Worm (Caenorhabditis elegans): ENCODE results near the gene R02F2.6.

The R02F2.6 gene

ce11 chrIII:5504164-5504563, 25.4 kb upstream of the R02F2.6 start (continued):
- TF ChIP-seq lsy-2 (tag; optimal IDR thresholded peaks at IDR 0.05) = peak; percentile 54 to 60
- peak; percentile 46 for TF ChIP-seq skn-1 (tag; optimal IDR thresholded peaks at IDR 0.05)
- peak; percentile 83 for TF ChIP-seq lin-14 (GFP tag; optimal IDR thresholded peaks at IDR 0.05)
- no peak for TF ChIP-seq egl-27 (tag; optimal IDR thresholded peaks at IDR 0.05)
- no peak for TF ChIP-seq sup-37 (GFP tag; optimal IDR thresholded peaks at IDR 0.05)
- TF ChIP-seq snu-23 (GFP tag; optimal IDR thresholded peaks at IDR 0.05) = peak; percentile 77
- TF ChIP-seq lir-3 (tag; optimal IDR thresholded peaks at IDR 0.05; ENCODE audit: poor library complexity) = peak; percentile 34
- TF ChIP-seq sptf-1 (tag; optimal IDR thresholded peaks at IDR 0.05) = no peak

DNA sequence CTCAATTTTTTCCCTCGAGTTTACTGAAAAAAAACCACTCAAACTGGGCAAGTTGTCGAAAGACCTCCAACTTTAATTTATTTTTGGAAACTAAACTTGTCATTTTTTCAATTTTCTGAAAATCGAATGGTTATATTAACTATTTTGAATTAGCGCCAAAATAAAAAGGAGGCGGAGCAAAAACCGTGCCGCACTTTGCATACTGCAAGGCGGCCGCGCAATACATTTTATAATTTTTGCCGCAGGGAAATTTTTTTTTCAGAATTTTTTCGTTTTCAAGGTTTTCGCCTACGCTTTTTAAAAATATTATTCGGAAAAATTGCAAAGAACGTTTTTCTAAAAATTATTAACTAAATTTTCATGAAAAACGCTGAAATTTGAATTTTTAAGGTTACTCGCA, 24.9 kb upstream of the R02F2.6 start:
- TF ChIP-seq nhr-19 (GFP tag; conservative IDR thresholded peaks at IDR 0.05) (no peak), sptf-1 (tag; optimal IDR thresholded peaks at IDR 0.05) (no peak), snu-23 (GFP tag; optimal IDR thresholded peaks at IDR 0.05) (no peak), dpl-1 (GFP tag; optimal IDR thresholded peaks at IDR 0.05) (peak in 1 of 3 experiments; percentile 28), efl-1 (optimal IDR thresholded peaks at IDR 0.05) (no peak), efl-1 (GFP tag; optimal IDR thresholded peaks at IDR 0.05 in 1 of 2) (peak; percentile 24 to 93), egl-13 (tag; optimal IDR thresholded peaks at IDR 0.05) (no peak), hpl-2 (GFP tag; optimal IDR thresholded peaks at IDR 0.05) (no peak)

DNA sequence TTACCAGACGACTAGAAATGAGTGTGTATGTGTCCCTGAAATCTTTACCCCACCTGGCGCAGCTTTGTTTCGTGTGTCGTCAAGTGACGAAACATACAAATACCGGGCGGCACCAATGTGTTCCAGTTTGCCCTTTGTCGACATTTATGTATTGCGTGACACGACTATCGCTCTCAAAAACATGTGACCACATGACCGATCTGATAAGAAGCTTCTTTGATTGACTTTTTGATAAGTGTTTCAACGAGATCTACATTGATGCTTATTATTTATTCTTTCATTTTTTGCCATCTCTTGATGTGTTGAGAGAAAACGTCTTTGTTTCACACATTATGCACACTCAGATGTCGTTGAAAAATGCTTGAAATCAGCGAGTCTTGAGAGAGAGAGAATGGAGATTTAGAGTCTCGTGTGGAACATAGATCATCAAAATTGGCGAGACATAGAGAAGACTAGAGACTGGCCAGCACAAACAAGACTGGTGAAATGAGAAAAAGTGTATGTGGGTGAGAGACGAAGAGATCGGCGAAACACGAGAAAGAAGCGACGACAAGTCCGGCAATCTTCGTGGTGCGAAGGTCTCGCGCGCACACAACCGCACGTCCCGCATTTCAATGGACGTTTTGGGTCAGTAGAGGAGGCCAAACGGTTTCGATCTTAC, 24.3 kb upstream of the R02F2.6 start:
- no peak for TF ChIP-seq fkh-10 (GFP tag; optimal IDR thresholded peaks at IDR 0.05)
- no peak for TF ChIP-seq sptf-1 (tag; optimal IDR thresholded peaks at IDR 0.05)
- TF ChIP-seq vab-15 (tag; optimal IDR thresholded peaks at IDR 0.05) = no peak
- no peak for TF ChIP-seq nhr-47 (tag; optimal IDR thresholded peaks at IDR 0.05)
- TF ChIP-seq swsn-7 (tag; optimal IDR thresholded peaks at IDR 0.05) = peak; percentile 42
- TF ChIP-seq unc-130 (tag; optimal IDR thresholded peaks at IDR 0.05) = no peak
- peak; percentile 43 for TF ChIP-seq pax-3 (tag; optimal IDR thresholded peaks at IDR 0.05)
- no peak for TF ChIP-seq C04F5.9 (tag; optimal IDR thresholded peaks at IDR 0.05)
- no peak for TF ChIP-seq egl-13 (tag; optimal IDR thresholded peaks at IDR 0.05)
- no peak for TF ChIP-seq sox-4 (tag; optimal IDR thresholded peaks at IDR 0.05)
- TF ChIP-seq lin-35 (GFP tag; optimal IDR thresholded peaks at IDR 0.05) = peak; percentile 30 to 64
- TF ChIP-seq snu-23 (GFP tag; optimal IDR thresholded peaks at IDR 0.05) = peak; percentile 65
- no peak for TF ChIP-seq nhr-28 (tag; optimal IDR thresholded peaks at IDR 0.05)
- no peak for TF ChIP-seq nhr-84 (tag; optimal IDR thresholded peaks at IDR 0.05)
- TF ChIP-seq ces-1 (GFP tag; optimal IDR thresholded peaks at IDR 0.05) = no peak
- peak in 1 of 2 experiments; percentile 20 for TF ChIP-seq egl-27 (tag; optimal IDR thresholded peaks at IDR 0.05)
- no peak for TF ChIP-seq pqm-1 (tag; optimal IDR thresholded peaks at IDR 0.05)
- TF ChIP-seq skn-1 (tag; optimal IDR thresholded peaks at IDR 0.05) = peak; percentile 51
- TF ChIP-seq ceh-88 (GFP tag; IDR thresholded peaks at IDR 0.05) = no peak
- no peak for TF ChIP-seq fos-1 (tag; optimal IDR thresholded peaks at IDR 0.05)
- TF ChIP-seq hpl-2 (GFP tag; optimal IDR thresholded peaks at IDR 0.05) = no peak
- TF ChIP-seq ztf-4 (tag; optimal IDR thresholded peaks at IDR 0.05) = no peak
- TF ChIP-seq fkh-4 (tag; optimal IDR thresholded peaks at IDR 0.05; ENCODE audit: borderline replicate concordance) = no peak
- TF ChIP-seq hlh-17 (GFP tag; optimal IDR thresholded peaks at IDR 0.05; ENCODE audit: borderline replicate concordance) = no peak
- peak; percentile 38 for TF ChIP-seq dsc-1 (tag; optimal IDR thresholded peaks at IDR 0.05)
- TF ChIP-seq ceh-8 (GFP tag; optimal IDR thresholded peaks at IDR 0.05) = no peak
- no peak for TF ChIP-seq ztf-11 (tag; optimal IDR thresholded peaks at IDR 0.05)
- peak; percentile 45 for TF ChIP-seq zag-1 (tag; optimal IDR thresholded peaks at IDR 0.05)
- TF ChIP-seq nhr-11 (tag; optimal IDR thresholded peaks at IDR 0.05) = no peak
- no peak for TF ChIP-seq aly-2 (tag; optimal IDR thresholded peaks at IDR 0.05)
- TF ChIP-seq xbp-1 (tag; optimal IDR thresholded peaks at IDR 0.05) = peak; percentile 25
- no peak for TF ChIP-seq nhr-237 (tag; optimal IDR thresholded peaks at IDR 0.05)
- TF ChIP-seq lir-3 (tag; optimal IDR thresholded peaks at IDR 0.05; ENCODE audit: poor library complexity) = peak; percentile 4
- peak; percentile 44 for TF ChIP-seq lin-13 (GFP tag; optimal IDR thresholded peaks at IDR 0.05)
- peak; percentile 10 to 61 for TF ChIP-seq lsy-2 (tag; optimal IDR thresholded peaks at IDR 0.05)
- no peak for TF ChIP-seq nhr-76 (tag; optimal IDR thresholded peaks at IDR 0.05)
- no peak for TF ChIP-seq unc-30 (tag; optimal IDR thresholded peaks at IDR 0.05)
- peak; percentile 49 to 58 for TF ChIP-seq efl-1 (optimal IDR thresholded peaks at IDR 0.05)
- TF ChIP-seq efl-1 (GFP tag; optimal IDR thresholded peaks at IDR 0.05 in 1 of 2) = peak; percentile 7 to 77
- no peak for TF ChIP-seq ceh-90 (tag; optimal IDR thresholded peaks at IDR 0.05)
- TF ChIP-seq F16B12.6 (tag; optimal IDR thresholded peaks at IDR 0.05) = no peak
- TF ChIP-seq grh-1 (GFP tag; IDR thresholded peaks at IDR 0.05) = no peak
- TF ChIP-seq Y116A8C.19 (tag; optimal IDR thresholded peaks at IDR 0.05; ENCODE audit: borderline replicate concordance) = no peak

Measured in whole organism, L1 larva.